Worm (Caenorhabditis elegans) whole organism, early embryonic: Measurements from ENCODE around the gene fipr-9.

Source experiments
- B0310.2 ChIP-seq: sonication (generic microtip); optimal IDR thresholded peaks from 2 replicates; lab custom pipeline; 2016; ENCODE audit warnings: mild to moderate bottlenecking, missing genetic modification characterization, missing compliant biosample characterization
- F13C5.2 ChIP-seq: sonication (generic microtip); optimal IDR thresholded peaks from 2 replicates; lab custom pipeline; 2017; ENCODE audit warnings: mild to moderate bottlenecking, missing genetic modification characterization, inconsistent platforms, missing compliant biosample characterization
- aly-1 ChIP-seq: sonication (generic microtip); optimal IDR thresholded peaks from 2 replicates; lab custom pipeline; 2016; ENCODE audit warnings: missing genetic modification characterization, missing compliant biosample characterization
- ama-1 ChIP-seq: fragments of 150-350 bp; optimal IDR thresholded peaks from 2 replicates; lab custom pipeline; 2014
- ceh-13 ChIP-seq: fragments of 200-800 bp; sonication (Bioruptor generic); optimal IDR thresholded peaks from 2 replicates; lab custom pipeline; 2018; ENCODE audit warnings: mild to moderate bottlenecking, missing genetic modification characterization, missing compliant biosample characterization
- ceh-36 ChIP-seq: sonication (generic microtip); optimal IDR thresholded peaks from 2 replicates; lab custom pipeline; 2016; ENCODE audit warnings: missing genetic modification characterization, inconsistent platforms, missing compliant biosample characterization
- ets-7 ChIP-seq: sonication (generic microtip); optimal IDR thresholded peaks from 2 replicates; lab custom pipeline; 2016; ENCODE audit warnings: missing genotype, missing genetic modification characterization, missing compliant biosample characterization
- flt-1 ChIP-seq: fragments of 200-800 bp; sonication (Bioruptor generic); IDR thresholded peaks from 2 replicates; pipeline ENCODE4 v1.3.6; 2022; ENCODE audit warnings: missing genetic modification characterization, missing compliant biosample characterization
- hmbx-1 ChIP-seq: sonication (generic microtip); optimal IDR thresholded peaks from 2 replicates; lab custom pipeline; 2016; ENCODE audit warnings: mild to moderate bottlenecking, missing genetic modification characterization, missing compliant biosample characterization
- hmg-4 ChIP-seq: fragments of 200-800 bp; sonication (Bioruptor generic); optimal IDR thresholded peaks from 2 replicates; lab custom pipeline; 2018; ENCODE audit warnings: mild to moderate bottlenecking, missing genetic modification characterization, missing compliant biosample characterization
- hnd-1 ChIP-seq: sonication (generic microtip); optimal IDR thresholded peaks from 2 replicates; lab custom pipeline; 2016; ENCODE audit warnings: missing genetic modification characterization, missing compliant biosample characterization
- pes-1 ChIP-seq: fragments of 200-800 bp; sonication (Bioruptor generic); IDR thresholded peaks from 2 replicates; pipeline ENCODE4 v1.3.6; 2022; ENCODE audit warnings: missing genetic modification reagents, missing genetic modification characterization, missing compliant biosample characterization
- scrt-1 ChIP-seq: fragments of 200-800 bp; sonication (Bioruptor generic); IDR thresholded peaks from 2 replicates; pipeline ENCODE4 v1.3.6; 2022; ENCODE audit warnings: missing genetic modification characterization, missing compliant biosample characterization
- sea-1 ChIP-seq: fragments of 200-800 bp; sonication (Bioruptor generic); conservative IDR thresholded peaks from 2 replicates; pipeline ENCODE4 v1.3.6; 2022; ENCODE audit warnings: missing genetic modification characterization, missing compliant biosample characterization
- tbx-11 ChIP-seq: fragments of 200-800 bp; sonication (Bioruptor generic); IDR thresholded peaks from 2 replicates; pipeline ENCODE4 v1.3.6; 2022; ENCODE audit warnings: missing genetic modification characterization, missing compliant biosample characterization
- tbx-37 ChIP-seq: fragments of 200-800 bp; sonication (Bioruptor generic); conservative IDR thresholded peaks from 2 replicates; pipeline ENCODE4 v1.3.6; 2022; ENCODE audit warnings: missing genetic modification reagents, missing genetic modification characterization, missing compliant biosample characterization
- tra-4 ChIP-seq: sonication (generic microtip); optimal IDR thresholded peaks from 2 replicates; lab custom pipeline; 2017; ENCODE audit warnings: missing genetic modification characterization, missing compliant biosample characterization

fipr-9 gene

DNA sequence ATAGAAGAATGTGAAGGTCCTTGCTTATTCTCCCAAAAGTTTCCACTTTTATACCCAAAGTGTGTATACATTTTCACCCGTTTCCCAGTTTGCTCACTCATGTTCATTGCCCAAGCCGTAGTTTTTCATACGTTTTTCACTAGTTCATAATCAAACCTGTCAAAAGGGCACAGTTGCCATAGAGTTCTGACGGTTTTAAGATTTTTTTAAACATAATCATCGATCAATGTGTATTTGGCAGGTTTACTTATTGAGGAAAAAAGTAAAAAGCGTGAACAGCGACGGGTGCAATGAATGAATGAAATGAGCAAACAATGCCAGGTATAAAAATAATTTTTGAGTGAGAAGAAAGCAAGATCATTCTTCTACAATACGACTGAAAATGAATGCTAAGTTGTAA, at the start of gene fipr-9, which contains the start of gene fipr-5:
TSS of gene fipr-9 (plus strand) at position 346 of the 400 bp plus-strand sequence.
TSS of gene fipr-5 (minus strand) at position 101 of the 400 bp plus-strand sequence.
- no peak for TF ChIP-seq pes-1 (GFP tag; lab: Robert Waterston, UW)
- no peak for TF ChIP-seq hmg-4 (GFP tag; lab: Kevin White, UChicago)
- no peak for TF ChIP-seq flt-1 (GFP tag; lab: Robert Waterston, UW)
- TF ChIP-seq hnd-1 (tag; lab: Kevin White, UChicago) = no peak

DNA sequence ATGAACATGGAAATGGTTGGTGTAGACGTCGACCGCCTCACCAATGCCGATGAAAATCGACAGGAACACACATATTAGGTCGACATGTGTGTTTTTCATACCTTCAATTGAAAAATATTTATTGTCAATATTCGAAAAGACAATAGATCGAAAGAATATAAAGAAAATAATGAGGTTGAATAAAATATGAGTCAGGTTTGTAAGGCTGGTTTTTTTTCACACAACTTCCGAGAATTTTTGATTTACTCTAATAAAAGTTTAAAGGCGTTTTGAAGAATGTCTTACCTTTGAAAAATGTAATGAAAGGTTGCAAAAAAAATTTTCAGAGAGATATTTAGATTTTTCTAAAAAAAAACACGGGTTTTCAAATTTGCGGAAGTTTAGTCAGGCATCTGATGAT, 47.8 kb upstream of the fipr-9 start, which contains the start of gene egl-3:
TSS of gene egl-3 (minus strand) at position 101 of the 400 bp plus-strand sequence.
- no peak for TF ChIP-seq aly-1
- TF ChIP-seq ceh-13 (GFP tag; lab: Kevin White, UChicago) = no peak
- TF ChIP-seq hnd-1 (tag; lab: Kevin White, UChicago) = no peak
- no peak for TF ChIP-seq flt-1 (GFP tag; lab: Robert Waterston, UW)
- no peak for TF ChIP-seq tbx-37 (GFP tag; lab: Robert Waterston, UW)
- TF ChIP-seq tra-4 = no peak
- TF ChIP-seq ceh-36 (tag; lab: Kevin White, UChicago) = no peak
- no peak for TF ChIP-seq hmbx-1 (tag; lab: Kevin White, UChicago)
- TF ChIP-seq tbx-11 = no peak
- no peak for TF ChIP-seq B0310.2 (tag; lab: Kevin White, UChicago)
- no peak for TF ChIP-seq hmg-4 (GFP tag; lab: Kevin White, UChicago)
- TF ChIP-seq ets-7 (tag; lab: Kevin White, UChicago) = no peak
- no peak for TF ChIP-seq scrt-1 (GFP tag; lab: Robert Waterston, UW)
- TF ChIP-seq sea-1 (GFP tag; lab: Robert Waterston, UW) = no peak
- TF ChIP-seq F13C5.2 = no peak
- TF ChIP-seq pes-1 (GFP tag; lab: Robert Waterston, UW) = no peak
- TF ChIP-seq ama-1 (lab: Kevin White, UChicago) = no peak

- no peak for TF ChIP-seq tbx-37 (GFP tag; lab: Robert Waterston, UW)
- no peak for TF ChIP-seq scrt-1 (GFP tag; lab: Robert Waterston, UW)
- TF ChIP-seq aly-1 = no peak
- TF ChIP-seq ceh-13 (GFP tag; lab: Kevin White, UChicago) = no peak
- TF ChIP-seq flt-1 (GFP tag; lab: Robert Waterston, UW) = no peak
- TF ChIP-seq ets-7 (tag; lab: Kevin White, UChicago) = no peak
- TF ChIP-seq B0310.2 (tag; lab: Kevin White, UChicago) = no peak
- no peak for TF ChIP-seq F13C5.2
- TF ChIP-seq tbx-11 = no peak
- no peak for TF ChIP-seq tra-4
These were observed 46.8 kb upstream of the fipr-9 start for ce11 chrV:10174632-10175075.

ce11 chrV:10178166-10178565, 43.3 kb upstream of the fipr-9 start:
- no peak for TF ChIP-seq aly-1
- peak; percentile 44 for TF ChIP-seq F13C5.2
- no peak for TF ChIP-seq flt-1 (GFP tag; lab: Robert Waterston, UW)

DNA sequence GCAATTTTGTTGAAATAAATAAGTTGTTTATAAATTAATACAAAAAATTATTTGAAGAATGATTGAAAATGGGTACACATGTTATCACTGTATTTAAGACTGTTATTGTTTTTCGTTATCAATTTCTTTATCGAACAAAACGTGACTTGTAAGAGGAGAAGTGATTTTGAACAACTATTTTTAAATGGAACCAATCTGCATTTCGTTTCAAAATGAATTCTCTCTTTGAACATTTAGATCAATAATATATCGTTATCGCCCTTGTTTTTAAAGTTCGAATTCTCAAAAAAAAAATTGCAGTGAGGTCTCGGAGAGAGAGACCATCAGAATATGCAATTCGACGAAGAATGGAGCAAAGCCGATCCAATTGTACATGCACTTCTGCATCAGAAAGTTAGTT, 42.2 kb upstream of the fipr-9 start, which contains the start of gene cul-5:
TSS of gene cul-5 (plus strand) at position 301 of the 400 bp plus-strand sequence.
- no peak for TF ChIP-seq ceh-36 (tag; lab: Kevin White, UChicago)
- TF ChIP-seq hnd-1 (tag; lab: Kevin White, UChicago) = no peak
- no peak for TF ChIP-seq B0310.2 (tag; lab: Kevin White, UChicago)
- no peak for TF ChIP-seq F13C5.2
- no peak for TF ChIP-seq tbx-11
- no peak for TF ChIP-seq hmbx-1 (tag; lab: Kevin White, UChicago)
- no peak for TF ChIP-seq hmg-4 (GFP tag; lab: Kevin White, UChicago)
- TF ChIP-seq ets-7 (tag; lab: Kevin White, UChicago) = no peak
- TF ChIP-seq flt-1 (GFP tag; lab: Robert Waterston, UW) = no peak
- TF ChIP-seq sea-1 (GFP tag; lab: Robert Waterston, UW) = no peak
- no peak for TF ChIP-seq tbx-37 (GFP tag; lab: Robert Waterston, UW)
- no peak for TF ChIP-seq pes-1 (GFP tag; lab: Robert Waterston, UW)
- TF ChIP-seq aly-1 = no peak
- TF ChIP-seq scrt-1 (GFP tag; lab: Robert Waterston, UW) = no peak
- no peak for TF ChIP-seq ama-1 (lab: Kevin White, UChicago)
- TF ChIP-seq tra-4 = no peak

DNA sequence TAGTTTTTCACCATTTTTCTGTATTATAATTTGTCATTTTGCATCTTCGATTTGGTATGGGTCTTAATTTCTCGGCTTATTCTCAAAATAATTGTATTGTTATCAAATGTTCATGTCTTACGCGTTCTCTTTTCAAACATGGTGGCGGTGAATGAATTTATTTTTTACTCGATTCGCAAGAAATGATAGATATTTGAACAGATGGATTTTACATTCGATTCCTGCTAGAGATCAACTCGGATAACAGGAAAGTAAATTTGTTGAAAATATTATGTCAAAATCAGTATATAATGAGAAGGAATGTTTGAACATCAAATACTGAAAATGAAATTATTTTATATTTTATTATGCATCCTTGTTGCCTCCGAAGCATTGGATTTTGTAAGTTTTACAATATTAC, 38.5 kb upstream of the fipr-9 start, which contains the start of gene ZK856.4:
TSS of gene ZK856.4 (plus strand) at position 301 of the 400 bp plus-strand sequence.
- TF ChIP-seq scrt-1 (GFP tag; lab: Robert Waterston, UW) = no peak
- TF ChIP-seq ceh-36 (tag; lab: Kevin White, UChicago) = no peak

DNA sequence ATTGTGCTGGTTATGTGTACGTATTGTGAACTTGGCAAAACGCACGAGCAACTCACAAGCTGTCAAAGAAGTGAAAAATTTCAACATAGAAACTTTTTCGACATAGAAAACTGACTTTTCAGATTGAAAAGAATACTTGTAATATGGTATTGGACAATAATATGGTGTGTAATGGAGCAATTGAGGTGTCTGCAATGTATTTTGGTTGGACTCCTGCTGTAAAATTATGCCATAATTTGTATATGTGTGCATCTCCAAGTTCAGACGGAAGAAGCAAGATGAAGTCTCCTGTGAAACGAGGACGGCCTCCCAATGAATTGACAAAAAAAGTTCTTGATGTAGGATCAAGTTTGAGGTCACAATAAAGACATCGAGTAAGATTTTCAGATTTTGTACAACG, 37.7 kb upstream of the fipr-9 start:
- TF ChIP-seq ets-7 (tag; lab: Kevin White, UChicago) (no peak), B0310.2 (tag; lab: Kevin White, UChicago) (no peak), ceh-13 (GFP tag; lab: Kevin White, UChicago) (no peak), hnd-1 (tag; lab: Kevin White, UChicago) (no peak), hmbx-1 (tag; lab: Kevin White, UChicago) (no peak), aly-1 (no peak), sea-1 (GFP tag; lab: Robert Waterston, UW) (no peak), scrt-1 (GFP tag; lab: Robert Waterston, UW) (no peak), tbx-11 (no peak), tbx-37 (GFP tag; lab: Robert Waterston, UW) (no peak), tra-4 (no peak), hmg-4 (GFP tag; lab: Kevin White, UChicago) (no peak), ama-1 (lab: Kevin White, UChicago) (no peak), F13C5.2 (no peak), pes-1 (GFP tag; lab: Robert Waterston, UW) (no peak), ceh-36 (tag; lab: Kevin White, UChicago) (no peak), flt-1 (GFP tag; lab: Robert Waterston, UW) (no peak)

ce11 chrV:10185719-10186118, 35.7 kb upstream of the fipr-9 start, which contains the start of gene ZK856.18:
Gene ZK856.18 (minus strand): TSS chrV:10186007.
- no peak for TF ChIP-seq sea-1 (GFP tag; lab: Robert Waterston, UW)
- no peak for TF ChIP-seq tbx-11
- TF ChIP-seq ama-1 (lab: Kevin White, UChicago) = no peak
- TF ChIP-seq ceh-13 (GFP tag; lab: Kevin White, UChicago) = no peak
- no peak for TF ChIP-seq aly-1
- TF ChIP-seq flt-1 (GFP tag; lab: Robert Waterston, UW) = no peak
- TF ChIP-seq hnd-1 (tag; lab: Kevin White, UChicago) = no peak
- no peak for TF ChIP-seq tra-4
- TF ChIP-seq hmbx-1 (tag; lab: Kevin White, UChicago) = no peak
- no peak for TF ChIP-seq ets-7 (tag; lab: Kevin White, UChicago)
- no peak for TF ChIP-seq tbx-37 (GFP tag; lab: Robert Waterston, UW)
- TF ChIP-seq pes-1 (GFP tag; lab: Robert Waterston, UW) = no peak
- no peak for TF ChIP-seq F13C5.2
- TF ChIP-seq B0310.2 (tag; lab: Kevin White, UChicago) = no peak
- no peak for TF ChIP-seq hmg-4 (GFP tag; lab: Kevin White, UChicago)
- no peak for TF ChIP-seq ceh-36 (tag; lab: Kevin White, UChicago)
- no peak for TF ChIP-seq scrt-1 (GFP tag; lab: Robert Waterston, UW)
